Worm (Caenorhabditis elegans): ENCODE results near the gene eor-2.

- TF ChIP-seq scrt-1 (GFP tag; IDR thresholded peaks at IDR 0.05) = no peak
- TF ChIP-seq pes-1 (GFP tag; IDR thresholded peaks at IDR 0.05) = no peak
- TF ChIP-seq ets-7 (tag; optimal IDR thresholded peaks at IDR 0.05) = no peak
- peak; percentile 14 for TF ChIP-seq ceh-36 (tag; optimal IDR thresholded peaks at IDR 0.05)
- TF ChIP-seq hnd-1 (tag; optimal IDR thresholded peaks at IDR 0.05) = no peak
- no peak for TF ChIP-seq ama-1 (optimal IDR thresholded peaks at IDR 0.05)
- no peak for TF ChIP-seq flt-1 (GFP tag; IDR thresholded peaks at IDR 0.05)
- TF ChIP-seq ceh-13 (GFP tag; optimal IDR thresholded peaks at IDR 0.05) = no peak
- TF ChIP-seq tbx-11 (GFP tag; IDR thresholded peaks at IDR 0.05) = no peak
- no peak for TF ChIP-seq B0310.2 (tag; optimal IDR thresholded peaks at IDR 0.05)
- no peak for TF ChIP-seq F13C5.2 (tag; optimal IDR thresholded peaks at IDR 0.05)
- TF ChIP-seq aly-1 (tag; optimal IDR thresholded peaks at IDR 0.05) = no peak
Measured at ce11 chrX:14577579-14578127, 25.2 kb upstream of the eor-2 start, which contains the start of gene let-4.
